Worm (Caenorhabditis elegans) whole organism, L2 larva: Measurements from ENCODE around the gene pyt-1.

Source experiments
- C34F6.9 ChIP-seq: fragments of 150-350 bp; optimal IDR thresholded peaks from 2 replicates; lab custom pipeline; 2014; ENCODE audit warnings: missing biosample characterization, missing genetic modification characterization
- F13H6.1 ChIP-seq: sonication (generic microtip); optimal IDR thresholded peaks from 2 replicates; lab custom pipeline; 2016; ENCODE audit warnings: missing genetic modification characterization, missing compliant biosample characterization
- R02D3.7 ChIP-seq: fragments of 150-350 bp; optimal IDR thresholded peaks from 2 replicates; lab custom pipeline; 2014; ENCODE audit warnings: missing biosample characterization, missing genetic modification characterization
- Y55F3AM.14 ChIP-seq: fragments of 200-800 bp; sonication (Bioruptor generic); optimal IDR thresholded peaks from 2 replicates; lab custom pipeline; 2018; ENCODE audit warnings: mild to moderate bottlenecking, missing genetic modification characterization, missing compliant biosample characterization
- ZK546.5 ChIP-seq: sonication (generic microtip); optimal IDR thresholded peaks from 2 replicates; lab custom pipeline; 2017; ENCODE audit warnings: missing biosample characterization, missing genetic modification characterization
- alr-1 ChIP-seq: fragments of 150-350 bp; optimal IDR thresholded peaks from 2 replicates; lab custom pipeline; 2014; ENCODE audit warnings: missing biosample characterization, missing genetic modification characterization
- aly-2 ChIP-seq: fragments of 150-350 bp; optimal IDR thresholded peaks from 2 replicates; lab custom pipeline; 2014; ENCODE audit warnings: missing biosample characterization, missing genetic modification characterization
- ama-1 ChIP-seq: fragments of 150-350 bp; optimal IDR thresholded peaks from 2 replicates; lab custom pipeline; 2018; ENCODE audit warnings: inconsistent platforms
- blmp-1 ChIP-seq: sonication (generic microtip); optimal IDR thresholded peaks from 2 replicates; lab custom pipeline; 2017; ENCODE audit warnings: missing genetic modification characterization, mild to moderate bottlenecking, missing compliant biosample characterization, antibody characterized with exemption, moderate library complexity; ENCODE audit not compliant: insufficient read depth
- ceh-16 ChIP-seq: fragments of 150-350 bp; optimal IDR thresholded peaks from 2 replicates; lab custom pipeline; 2014; ENCODE audit warnings: missing biosample characterization, missing genetic modification characterization
- ceh-82 ChIP-seq: fragments of 150-350 bp; optimal IDR thresholded peaks from 2 replicates; lab custom pipeline; 2014; ENCODE audit warnings: missing biosample characterization, missing genetic modification characterization
- crh-2 ChIP-seq: sonication (generic microtip); optimal IDR thresholded peaks from 2 replicates; lab custom pipeline; 2017; ENCODE audit warnings: missing biosample characterization, missing genetic modification characterization
- dmd-4 ChIP-seq: sonication (generic microtip); optimal IDR thresholded peaks from 2 replicates; lab custom pipeline; 2017; ENCODE audit warnings: missing biosample characterization, missing genetic modification characterization
- egl-27 ChIP-seq: sonication (generic microtip); optimal IDR thresholded peaks from 3 replicates; lab custom pipeline; 2017; ENCODE audit warnings: missing biosample characterization, missing genetic modification reagents, missing genetic modification characterization
- elt-1 ChIP-seq: fragments of 150-350 bp; optimal IDR thresholded peaks from 2 replicates; lab custom pipeline; 2014; ENCODE audit warnings: missing biosample characterization, missing genetic modification characterization
- elt-3 ChIP-seq: sonication (generic microtip); optimal IDR thresholded peaks from 2 replicates; lab custom pipeline; 2017; ENCODE audit warnings: missing biosample characterization, missing genetic modification characterization
- fos-1 ChIP-seq: fragments of 150-350 bp; optimal IDR thresholded peaks from 2 replicates; lab custom pipeline; 2014; ENCODE audit warnings: missing biosample characterization, missing genetic modification characterization
- gmeb-1 ChIP-seq: fragments of 150-350 bp; optimal IDR thresholded peaks from 2 replicates; lab custom pipeline; 2014; ENCODE audit warnings: missing biosample characterization, missing genetic modification characterization
- lin-11 ChIP-seq: fragments of 150-350 bp; sonication (generic microtip); optimal IDR thresholded peaks from 2 replicates; lab custom pipeline; 2014; ENCODE audit warnings: missing biosample characterization, missing genetic modification characterization, inconsistent platforms, mixed read lengths
- lin-13 ChIP-seq: fragments of 150-350 bp; optimal IDR thresholded peaks from 2 replicates; lab custom pipeline; 2014; ENCODE audit warnings: missing biosample characterization, missing genetic modification reagents, missing genetic modification characterization
- lsy-2 ChIP-seq, 2 experiments: fragments of 150-350 bp in 1 of 2; sonication (generic microtip) in 1 of 2; optimal IDR thresholded peaks; 2 replicates each; lab custom pipeline; 2014 to 2017; ENCODE audit warnings: missing biosample characterization in 2 of 2, missing genetic modification characterization in 2 of 2
- mab-5 ChIP-seq: fragments of 150-350 bp; optimal IDR thresholded peaks from 2 replicates; lab custom pipeline; 2014; ENCODE audit warnings: missing biosample characterization, missing genetic modification characterization
- mbf-1 ChIP-seq: sonication (generic microtip); optimal IDR thresholded peaks from 2 replicates; lab custom pipeline; 2017; ENCODE audit warnings: missing biosample characterization, missing genetic modification characterization
- mdl-1 ChIP-seq, 2 experiments: fragments of 150-350 bp in 1 of 2; sonication (generic microtip) in 1 of 2; optimal IDR thresholded peaks; 2 replicates each; lab custom pipeline; 2017; ENCODE audit warnings: missing biosample characterization in 2 of 2, missing genetic modification characterization in 2 of 2
- nhr-10 ChIP-seq: sonication (generic microtip); optimal IDR thresholded peaks from 2 replicates; lab custom pipeline; 2017; ENCODE audit warnings: missing biosample characterization, missing genetic modification characterization
- nhr-11 ChIP-seq: fragments of 150-350 bp; optimal IDR thresholded peaks from 2 replicates; lab custom pipeline; 2014; ENCODE audit warnings: missing biosample characterization, missing genetic modification characterization
- nhr-12 ChIP-seq: fragments of 150-350 bp; optimal IDR thresholded peaks from 2 replicates; lab custom pipeline; 2014; ENCODE audit warnings: missing biosample characterization, missing genetic modification characterization
- nhr-129 ChIP-seq: fragments of 150-350 bp; optimal IDR thresholded peaks from 2 replicates; lab custom pipeline; 2014; ENCODE audit warnings: missing biosample characterization, missing genetic modification characterization
- nhr-21 ChIP-seq: fragments of 150-350 bp; optimal IDR thresholded peaks from 2 replicates; lab custom pipeline; 2014; ENCODE audit warnings: missing biosample characterization, missing genetic modification characterization
- nhr-23 ChIP-seq: fragments of 150-350 bp; optimal IDR thresholded peaks from 2 replicates; lab custom pipeline; 2014; ENCODE audit warnings: missing biosample characterization, missing genetic modification reagents, missing genetic modification characterization
- nhr-237 ChIP-seq: fragments of 150-350 bp; optimal IDR thresholded peaks from 2 replicates; lab custom pipeline; 2014; ENCODE audit warnings: missing biosample characterization, missing genetic modification characterization
- nhr-25 ChIP-seq: fragments of 150-350 bp; sonication (generic microtip); optimal IDR thresholded peaks from 3 replicates; lab custom pipeline; 2014; ENCODE audit warnings: missing biosample characterization, missing genetic modification characterization
- nhr-77 ChIP-seq: fragments of 150-350 bp; optimal IDR thresholded peaks from 2 replicates; lab custom pipeline; 2014; ENCODE audit warnings: missing biosample characterization, missing genetic modification characterization
- sem-4 ChIP-seq: fragments of 150-350 bp; optimal IDR thresholded peaks from 2 replicates; lab custom pipeline; 2014; ENCODE audit warnings: missing biosample characterization, missing genetic modification reagents, missing genetic modification characterization
- skn-1 ChIP-seq: sonication (generic microtip); optimal IDR thresholded peaks from 2 replicates; lab custom pipeline; 2017; ENCODE audit warnings: missing biosample characterization, missing genetic modification characterization
- sma-3 ChIP-seq: sonication (generic microtip); optimal IDR thresholded peaks from 2 replicates; lab custom pipeline; 2016; ENCODE audit warnings: missing genetic modification reagents, missing genetic modification characterization, missing compliant biosample characterization
- sma-9 ChIP-seq, 2 experiments: fragments of 150-350 bp in 1 of 2; sonication (generic microtip) in 1 of 2; optimal IDR thresholded peaks; 2 replicates each; lab custom pipeline; 2014 to 2016; ENCODE audit warnings: missing genetic modification characterization in 2 of 2, mild to moderate bottlenecking in 1 of 2, missing biosample characterization in 1 of 2, missing compliant biosample characterization in 1 of 2, missing genetic modification reagents in 1 of 2, moderate library complexity in 1 of 2
- snpc-4 ChIP-seq: fragments of 150-350 bp; optimal IDR thresholded peaks from 2 replicates; lab custom pipeline; 2014; ENCODE audit warnings: missing biosample characterization, missing genetic modification characterization
- unc-39 ChIP-seq: fragments of 150-350 bp; optimal IDR thresholded peaks from 2 replicates; lab custom pipeline; 2014; ENCODE audit warnings: missing biosample characterization, missing genetic modification characterization
- unc-62 ChIP-seq: fragments of 150-350 bp; optimal IDR thresholded peaks from 2 replicates; lab custom pipeline; 2014; ENCODE audit warnings: missing biosample characterization, missing genetic modification reagents, missing genetic modification characterization
- zag-1 ChIP-seq: fragments of 150-350 bp; optimal IDR thresholded peaks from 2 replicates; lab custom pipeline; 2014; ENCODE audit warnings: missing biosample characterization, missing genetic modification characterization
- ztf-1 ChIP-seq: fragments of 200-800 bp; sonication (Bioruptor generic); conservative IDR thresholded peaks from 2 replicates; pipeline ENCODE4 v1.3.6; 2022; ENCODE audit warnings: missing genetic modification characterization, missing compliant biosample characterization
- ztf-11 ChIP-seq: sonication (generic microtip); optimal IDR thresholded peaks from 2 replicates; lab custom pipeline; 2017; ENCODE audit warnings: missing biosample characterization, missing genetic modification characterization
- ztf-4 ChIP-seq: fragments of 150-350 bp; optimal IDR thresholded peaks from 2 replicates; lab custom pipeline; 2014; ENCODE audit warnings: missing biosample characterization, missing genetic modification characterization

pyt-1 gene

DNA sequence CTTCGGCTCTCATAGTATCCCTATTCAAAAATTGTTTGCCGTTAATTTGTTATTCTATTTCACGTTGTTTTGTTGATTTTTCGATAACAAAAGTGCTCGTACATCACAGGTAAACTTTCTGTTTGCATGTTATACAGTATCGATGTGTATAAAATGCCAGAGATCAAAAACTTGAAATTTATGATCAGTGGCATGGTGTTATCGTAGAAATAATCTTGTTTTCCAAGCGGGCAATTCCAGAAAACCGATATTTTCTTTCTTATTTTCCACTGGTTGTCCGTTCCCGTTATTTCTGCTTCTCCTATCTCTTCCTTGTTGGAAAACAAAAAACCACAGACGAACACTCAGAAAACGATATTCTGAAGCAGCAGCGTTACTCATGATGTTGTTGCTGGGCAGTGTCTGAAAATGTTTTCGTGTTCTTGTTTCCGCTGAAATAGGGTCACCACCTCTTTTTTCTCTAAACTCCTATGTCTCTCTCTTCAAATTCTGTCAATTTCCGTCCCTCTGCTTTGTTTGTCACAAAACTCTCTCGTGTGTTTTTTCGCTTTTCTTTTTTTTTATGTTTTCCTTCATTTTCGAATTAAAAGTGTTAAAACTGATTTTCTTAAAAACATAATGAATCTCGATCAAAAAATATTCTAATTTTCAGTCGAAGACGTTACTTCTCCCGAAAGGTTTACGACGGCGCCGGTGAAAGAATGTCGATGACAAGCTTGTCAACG is 19.3 kb upstream of the pyt-1 start, which contains the start of gene akt-1:
Gene akt-1 (plus strand): TSS at position 651 of the 725 bp plus-strand sequence.
- TF ChIP-seq elt-1 (tag; lab: Kevin White, UChicago) (no peak), nhr-11 (tag; lab: Kevin White, UChicago) (no peak), nhr-77 (tag; lab: Kevin White, UChicago) (no peak), nhr-237 (tag; lab: Kevin White, UChicago) (no peak), snpc-4 (tag; lab: Kevin White, UChicago) (no peak), aly-2 (tag; lab: Kevin White, UChicago) (no peak), gmeb-1 (tag; lab: Kevin White, UChicago) (no peak), nhr-21 (no peak)

ce11 chrV:10247673-10248239 is 18.6 kb upstream of the pyt-1 start:
- TF ChIP-seq nhr-129 (peak; percentile 32), lsy-2 (tag; optimal IDR thresholded peaks at IDR 0.05; lab: Kevin White, UChicago) (peak in 1 of 2 experiments; percentile 38), C34F6.9 (tag; lab: Kevin White, UChicago) (peak; percentile 37), sem-4 (tag; lab: Kevin White, UChicago) (no peak)

- TF ChIP-seq elt-3 (tag; lab: Kevin White, UChicago) (no peak), sma-9 (GFP tag; optimal IDR thresholded peaks at IDR 0.05; lab: Kevin White, UChicago) (peak; percentile 0), sma-9 (tag; optimal IDR thresholded peaks at IDR 0.05; lab: Kevin White, UChicago) (no peak), mdl-1 (tag; optimal IDR thresholded peaks at IDR 0.05; lab: Kevin White, UChicago) (peak in 1 of 2 experiments; percentile 15)
Measured at ce11 chrV:10246967-10247366, 17.8 kb upstream of the pyt-1 start.

DNA sequence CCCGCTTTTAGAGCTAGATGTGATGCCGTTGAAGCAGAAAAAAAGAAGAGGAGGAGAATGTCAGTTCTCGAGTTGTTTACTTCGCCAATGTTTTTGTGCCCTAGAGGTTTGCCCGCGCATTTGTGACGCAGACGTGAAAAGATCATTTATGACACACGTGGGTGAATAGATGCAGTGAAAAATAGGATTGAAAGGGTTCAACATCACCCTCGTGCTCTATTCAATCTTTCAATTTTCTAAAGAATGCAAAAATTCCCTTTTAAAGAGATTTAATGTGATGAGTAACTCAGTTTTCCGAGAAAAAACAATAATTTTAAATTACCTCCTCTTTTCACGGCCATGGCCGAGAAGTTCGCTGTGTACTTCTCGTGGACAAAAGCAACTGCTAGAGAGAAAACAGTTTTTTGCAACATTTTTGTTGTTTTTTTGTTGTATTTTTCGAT is 17.3 kb upstream of the pyt-1 start:
- no peak for TF ChIP-seq ZK546.5 (tag; lab: Kevin White, UChicago)
- TF ChIP-seq nhr-12 (tag; lab: Kevin White, UChicago): no peak
- peak; percentile 27 for TF ChIP-seq lin-13
- no peak for TF ChIP-seq elt-1 (tag; lab: Kevin White, UChicago)
- TF ChIP-seq Y55F3AM.14 (GFP tag; lab: Kevin White, UChicago): no peak
- TF ChIP-seq R02D3.7 (tag; lab: Kevin White, UChicago): no peak
- TF ChIP-seq nhr-11 (tag; lab: Kevin White, UChicago): no peak
- TF ChIP-seq ztf-11 (tag; lab: Kevin White, UChicago): no peak
- TF ChIP-seq fos-1: peak; percentile 6
- TF ChIP-seq sma-3 (GFP tag; lab: Kevin White, UChicago): no peak
- TF ChIP-seq aly-2 (tag; lab: Kevin White, UChicago): no peak
- peak; percentile 19 for TF ChIP-seq lin-11
- TF ChIP-seq F13H6.1 (tag; lab: Kevin White, UChicago): no peak
- no peak for TF ChIP-seq mab-5 (tag; lab: Kevin White, UChicago)
- TF ChIP-seq alr-1 (tag; lab: Kevin White, UChicago): no peak
- TF ChIP-seq nhr-77 (tag; lab: Kevin White, UChicago): no peak
- TF ChIP-seq gmeb-1 (tag; lab: Kevin White, UChicago): no peak
- TF ChIP-seq sma-9 (GFP tag; optimal IDR thresholded peaks at IDR 0.05; lab: Kevin White, UChicago): peak; percentile 67
- TF ChIP-seq sma-9 (tag; optimal IDR thresholded peaks at IDR 0.05; lab: Kevin White, UChicago): no peak
- no peak for TF ChIP-seq blmp-1 (tag; lab: Kevin White, UChicago)
- TF ChIP-seq zag-1 (tag; lab: Kevin White, UChicago): no peak
- TF ChIP-seq nhr-10 (tag; lab: Kevin White, UChicago): no peak
- no peak for TF ChIP-seq snpc-4 (tag; lab: Kevin White, UChicago)
- no peak for TF ChIP-seq dmd-4 (tag; lab: Kevin White, UChicago)
- no peak for TF ChIP-seq skn-1 (tag; lab: Kevin White, UChicago)
- no peak for TF ChIP-seq ama-1 (lab: Kevin White, UChicago)
- peak; percentile 79 for TF ChIP-seq C34F6.9 (tag; lab: Kevin White, UChicago)
- no peak for TF ChIP-seq ceh-82 (tag; lab: Kevin White, UChicago)
- no peak for TF ChIP-seq nhr-23
- TF ChIP-seq nhr-129: peak; percentile 88
- no peak for TF ChIP-seq nhr-25
- no peak for TF ChIP-seq ceh-16 (tag; lab: Kevin White, UChicago)
- TF ChIP-seq ztf-4: peak; percentile 29
- TF ChIP-seq lsy-2 (tag; optimal IDR thresholded peaks at IDR 0.05; lab: Kevin White, UChicago): peak; percentile 11 to 73
- TF ChIP-seq unc-62 (GFP tag; lab: Kevin White, UChicago): no peak
- TF ChIP-seq egl-27 (tag; lab: Kevin White, UChicago): no peak
- peak; percentile 72 to 94 for TF ChIP-seq mdl-1 (tag; optimal IDR thresholded peaks at IDR 0.05; lab: Kevin White, UChicago)
- TF ChIP-seq crh-2 (tag; lab: Kevin White, UChicago): peak; percentile 68
- TF ChIP-seq mbf-1 (tag; lab: Kevin White, UChicago): no peak
- TF ChIP-seq ztf-1 (GFP tag; lab: Robert Waterston, UW): no peak
- peak; percentile 46 for TF ChIP-seq nhr-21
- TF ChIP-seq nhr-237 (tag; lab: Kevin White, UChicago): no peak
- no peak for TF ChIP-seq unc-39 (tag; lab: Kevin White, UChicago)
